Fruit fly (Drosophila melanogaster): ENCODE results near the gene CG43082.

Gene CG43082

dm6 chr3L:15704250-15704985 is 42.8 kb downstream of the CG43082 start (continued):
- TF ChIP-seq kni (GFP tag; optimal IDR thresholded peaks at IDR 0.05) (no peak), yki (optimal IDR thresholded peaks at IDR 0.05) (no peak), Dll (GFP tag; IDR thresholded peaks at IDR 0.05; ENCODE audit: partially characterized antibody) (no peak), Bteb2 (GFP tag; optimal IDR thresholded peaks at IDR 0.05) (no peak), CG11560 (tag; IDR thresholded peaks at IDR 0.05) (no peak), disco-r (GFP tag; optimal IDR thresholded peaks at IDR 0.05) (no peak), CG11504 (tag; optimal IDR thresholded peaks at IDR 0.05) (peak; percentile 83), BEAF-32 (GFP tag; optimal IDR thresholded peaks at IDR 0.05) (no peak), CG7271 (tag; optimal IDR thresholded peaks at IDR 0.05) (no peak), ATbp (GFP tag; optimal IDR thresholded peaks at IDR 0.05) (peak; percentile 5), ci (GFP tag; IDR thresholded peaks at IDR 0.05) (0 out of 3 replicates have a peak, but pooled peaks have one; percentile 31), CG15479 (GFP tag; optimal IDR thresholded peaks at IDR 0.05) (no peak), CG7357 (GFP tag; IDR thresholded peaks at IDR 0.05) (peak; percentile 41; the same call in 1 of the 3 replicates), CG2889 (GFP tag; IDR thresholded peaks at IDR 0.05) (no peak), Meics (GFP tag; optimal IDR thresholded peaks at IDR 0.05) (peak; percentile 11), CG5953 (GFP tag; IDR thresholded peaks at IDR 0.05) (peak; percentile 35; the same call in 1 of the 2 replicates), CG10431 (GFP tag; optimal IDR thresholded peaks at IDR 0.05) (peak; percentile 56), mld (GFP tag; IDR thresholded peaks at IDR 0.05; ENCODE audit: partially characterized antibody) (no peak), CG8281 (tag; optimal IDR thresholded peaks at IDR 0.05) (no peak), otp (GFP tag; IDR thresholded peaks at IDR 0.05) (peak; percentile 48; the same call in 1 of the 3 replicates), CG10209 (GFP tag; optimal IDR thresholded peaks at IDR 0.05) (peak; percentile 62), CG12744 (GFP tag; optimal IDR thresholded peaks at IDR 0.05) (no peak), Ets97D (GFP tag; optimal IDR thresholded peaks at IDR 0.05) (no peak), CG13123 (GFP tag; optimal IDR thresholded peaks at IDR 0.05) (no peak), CG3726 (GFP tag; IDR thresholded peaks at IDR 0.05) (no peak), pan (optimal IDR thresholded peaks at IDR 0.05) (no peak), pan (GFP tag; optimal IDR thresholded peaks at IDR 0.05 in 1 of 2, IDR thresholded peaks at IDR 0.05 in 1 of 2) (no peak), crol (GFP tag; IDR thresholded peaks at IDR 0.05) (peak; percentile 80), corto (GFP tag; optimal IDR thresholded peaks at IDR 0.05) (no peak), CG11696 (GFP tag; IDR thresholded peaks at IDR 0.05) (no peak), CG11723 (GFP tag; optimal IDR thresholded peaks at IDR 0.05) (peak; percentile 13), CG33557 (GFP tag; optimal IDR thresholded peaks at IDR 0.05) (peak; percentile 57), Dip3 (GFP tag; optimal IDR thresholded peaks at IDR 0.05) (no peak), CG5245 (GFP tag; optimal IDR thresholded peaks at IDR 0.05) (peak; percentile 17), CG12769 (tag; optimal IDR thresholded peaks at IDR 0.05) (no peak), sima (GFP tag; optimal IDR thresholded peaks at IDR 0.05) (no peak), da (GFP tag; optimal IDR thresholded peaks at IDR 0.05) (no peak), Sry-δ (GFP tag; optimal IDR thresholded peaks at IDR 0.05) (no peak), Side (GFP tag; optimal IDR thresholded peaks at IDR 0.05) (no peak), Hr39 (optimal IDR thresholded peaks at IDR 0.05) (no peak), CG17186 (GFP tag; optimal IDR thresholded peaks at IDR 0.05) (no peak), usp (GFP tag; optimal IDR thresholded peaks at IDR 0.05) (no peak), CG10654 (GFP tag; optimal IDR thresholded peaks at IDR 0.05) (peak; percentile 7), Adf1 (GFP tag; IDR thresholded peaks at IDR 0.05) (no peak), wek (GFP tag; optimal IDR thresholded peaks at IDR 0.05) (no peak), CG17802 (tag; optimal IDR thresholded peaks at IDR 0.05) (no peak), lola (GFP tag; optimal IDR thresholded peaks at IDR 0.05) (peak in 1 of 3 experiments; percentile 85), CG16779 (GFP tag; IDR thresholded peaks at IDR 0.05) (no peak), Chrac-16 (GFP tag; optimal IDR thresholded peaks at IDR 0.05) (peak; percentile 44), Dp (GFP tag; optimal IDR thresholded peaks at IDR 0.05) (no peak)
